Fruit fly (Drosophila melanogaster): ENCODE results near the gene CG17732.

DNA sequence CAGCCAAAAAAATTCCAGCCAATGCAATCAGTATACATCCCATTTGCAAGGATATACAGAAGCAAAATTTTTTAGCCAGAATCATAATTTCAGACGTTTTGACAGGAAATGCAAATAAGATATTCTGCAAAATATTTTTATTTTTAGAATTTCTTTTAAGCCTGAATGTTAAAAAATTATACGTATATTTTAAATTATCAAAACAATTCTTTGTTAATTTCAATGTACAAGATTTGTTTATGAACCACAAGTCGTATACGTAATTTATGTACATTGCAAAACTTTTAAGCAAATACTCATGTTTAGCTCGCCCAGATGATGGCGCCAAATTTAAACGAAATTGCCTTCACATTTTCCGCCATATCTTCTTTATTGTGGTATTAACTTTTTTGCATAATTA lies 27.1 kb upstream of the CG17732 start, which contains the start of gene CG42654:
- TF ChIP-seq Vsx2 (GFP tag; optimal IDR thresholded peaks at IDR 0.05; ENCODE audit: partially characterized antibody) (no peak), Abd-B (GFP tag; optimal IDR thresholded peaks at IDR 0.05) (no peak), h (GFP tag; optimal IDR thresholded peaks at IDR 0.05) (no peak), Hr78 (GFP tag; optimal IDR thresholded peaks at IDR 0.05) (no peak), usp (GFP tag; optimal IDR thresholded peaks at IDR 0.05) (no peak)
